Fruit fly (Drosophila melanogaster): ENCODE data around the gene CG43138.

Gene CG43138

DNA sequence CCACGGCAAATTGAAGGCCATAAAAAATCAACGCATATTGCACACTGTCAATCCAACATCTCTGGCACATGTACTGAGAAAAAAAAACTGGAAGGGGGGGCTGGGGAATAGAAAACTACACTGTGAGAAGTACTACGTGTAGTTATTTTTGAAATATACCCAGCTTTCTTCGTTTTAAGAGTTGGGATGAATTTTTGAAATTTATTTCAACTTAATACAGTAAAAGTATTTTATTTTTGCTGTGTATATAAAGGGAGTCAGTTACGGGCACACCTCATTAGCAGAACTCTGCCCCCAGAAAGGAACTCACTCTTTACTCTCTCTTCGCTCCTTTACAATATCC lies 13.3 kb downstream of the CG43138 start:
- no peak for TF ChIP-seq CG17801 (GFP tag; optimal IDR thresholded peaks at IDR 0.05; ENCODE audit: partially characterized antibody)

DNA sequence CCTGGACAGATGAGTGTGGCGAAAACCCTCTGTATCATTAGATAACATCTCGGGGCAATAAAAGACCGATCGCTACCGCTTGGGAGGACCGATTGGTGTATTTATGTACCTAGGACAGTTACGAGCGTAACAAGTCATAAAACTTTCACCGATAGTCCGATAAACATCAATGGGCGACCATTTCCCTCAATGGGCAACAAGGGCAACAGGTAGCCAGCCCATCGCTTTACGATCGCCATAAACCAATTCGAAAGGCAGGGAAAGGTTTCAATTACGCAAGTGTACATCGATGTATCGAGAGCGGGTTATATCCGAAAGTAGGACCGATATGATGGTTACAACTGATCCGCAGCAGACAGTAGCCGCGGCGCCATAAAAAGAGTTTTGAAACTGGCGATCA lies 14.4 kb downstream of the CG43138 start:
- TF ChIP-seq CG17801 (GFP tag; optimal IDR thresholded peaks at IDR 0.05; ENCODE audit: partially characterized antibody), result no peak

DNA sequence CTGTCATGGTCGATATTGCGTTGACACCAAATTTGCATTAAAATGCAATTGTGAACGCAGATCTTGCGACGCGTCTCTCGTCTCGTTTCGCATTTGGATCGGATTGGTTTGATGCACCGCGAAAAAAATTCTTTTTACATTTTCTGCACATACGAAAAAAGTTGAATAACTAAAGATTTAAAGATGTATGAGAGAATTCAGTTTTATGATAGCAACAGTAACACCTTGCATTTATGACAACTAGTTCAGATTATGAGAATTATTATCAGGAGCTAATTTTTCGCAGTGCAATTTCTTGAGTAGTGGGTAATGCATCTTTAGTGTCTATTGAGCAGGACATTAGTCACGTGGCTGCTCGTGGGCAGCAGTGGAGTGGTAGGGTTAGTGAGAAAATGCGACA lies 15.8 kb downstream of the CG43138 start:
- TF ChIP-seq CG17801 (GFP tag; optimal IDR thresholded peaks at IDR 0.05; ENCODE audit: partially characterized antibody), result no peak

DNA sequence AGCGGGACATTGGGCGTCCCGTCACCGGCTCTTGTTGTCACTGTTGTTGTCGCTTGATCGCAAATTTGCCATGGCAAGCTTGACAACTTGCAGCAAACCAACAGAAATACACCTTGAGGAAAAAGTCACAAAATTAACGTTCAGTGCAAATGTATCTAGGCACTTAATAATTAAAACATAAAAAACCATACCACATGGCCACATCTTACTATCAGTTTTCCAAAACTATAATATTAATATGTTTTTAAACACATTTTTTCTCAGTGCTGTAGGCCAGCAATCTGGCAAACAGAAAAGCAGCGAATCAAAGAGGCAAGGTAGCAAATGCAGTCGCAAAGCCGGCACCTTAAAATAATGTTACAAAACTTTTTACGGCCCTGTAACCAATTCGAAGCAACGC lies 18.3 kb downstream of the CG43138 start:
- TF ChIP-seq CG17801 (GFP tag; optimal IDR thresholded peaks at IDR 0.05; ENCODE audit: partially characterized antibody), result no peak

DNA sequence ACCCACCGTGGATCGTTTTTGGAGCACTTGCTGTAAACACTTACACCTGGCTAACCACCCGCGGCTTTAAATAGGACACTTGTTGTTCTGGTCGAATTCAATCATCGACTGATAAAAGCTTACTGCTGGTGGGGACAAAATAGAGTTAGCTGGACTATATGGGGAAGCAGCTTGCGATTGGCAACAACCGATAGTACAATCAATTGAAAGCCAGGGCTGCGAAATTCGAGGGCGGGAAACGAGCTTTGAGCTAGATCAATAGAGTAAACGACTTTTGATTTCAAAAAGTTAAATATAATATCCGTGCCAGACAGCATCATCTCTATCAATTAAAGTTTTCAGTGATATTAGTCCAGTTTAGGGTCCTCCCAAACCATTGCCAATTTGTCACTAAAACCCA lies 19.8 kb downstream of the CG43138 start, which contains the start of gene CG32719:
Gene CG32719, minus strand, starts transcription at position 101 of the 400 bp plus-strand sequence.
- TF ChIP-seq CG17801 (GFP tag; optimal IDR thresholded peaks at IDR 0.05; ENCODE audit: partially characterized antibody), result no peak

DNA sequence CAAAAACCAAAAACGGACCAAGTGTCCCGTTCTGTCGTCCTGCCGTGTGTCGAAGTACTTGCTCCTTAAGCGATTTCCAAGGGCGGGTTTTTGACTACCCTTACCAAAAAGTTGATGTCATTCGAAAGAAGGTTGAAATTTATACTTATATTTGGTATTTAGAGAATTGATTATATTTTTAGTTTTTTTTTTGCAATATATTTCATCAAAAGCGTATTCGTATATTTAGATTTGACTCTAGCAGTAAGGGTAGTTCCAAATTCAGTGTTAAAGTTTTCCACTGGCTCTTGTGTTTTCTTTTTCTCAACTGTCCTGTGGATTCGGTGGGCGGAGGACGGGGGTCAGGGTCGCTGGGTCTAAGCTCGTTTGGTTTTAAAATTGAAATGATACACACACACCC lies 22.6 kb downstream of the CG43138 start:
- TF ChIP-seq CG17801 (GFP tag; optimal IDR thresholded peaks at IDR 0.05; ENCODE audit: partially characterized antibody), result no peak

DNA sequence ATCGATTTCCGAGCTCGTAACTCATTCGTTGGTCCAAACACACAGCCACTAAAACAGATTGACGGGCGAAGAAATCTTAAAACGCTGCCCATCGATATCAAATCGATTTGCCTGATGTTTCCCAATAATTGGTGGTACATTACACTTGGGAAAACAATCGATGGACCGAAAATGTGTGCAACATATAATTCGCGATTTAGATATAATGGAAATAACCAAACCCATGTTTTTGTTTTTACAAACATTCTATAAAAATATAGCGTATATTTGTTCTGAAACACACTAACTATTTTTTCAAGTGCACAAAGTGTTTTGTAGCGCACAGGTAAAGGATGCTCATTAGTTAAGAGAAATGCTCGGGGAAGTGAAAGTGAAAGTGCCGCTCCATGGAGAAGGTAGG lies 24.0 kb downstream of the CG43138 start:
- no peak for TF ChIP-seq CG17801 (GFP tag; optimal IDR thresholded peaks at IDR 0.05; ENCODE audit: partially characterized antibody)

DNA sequence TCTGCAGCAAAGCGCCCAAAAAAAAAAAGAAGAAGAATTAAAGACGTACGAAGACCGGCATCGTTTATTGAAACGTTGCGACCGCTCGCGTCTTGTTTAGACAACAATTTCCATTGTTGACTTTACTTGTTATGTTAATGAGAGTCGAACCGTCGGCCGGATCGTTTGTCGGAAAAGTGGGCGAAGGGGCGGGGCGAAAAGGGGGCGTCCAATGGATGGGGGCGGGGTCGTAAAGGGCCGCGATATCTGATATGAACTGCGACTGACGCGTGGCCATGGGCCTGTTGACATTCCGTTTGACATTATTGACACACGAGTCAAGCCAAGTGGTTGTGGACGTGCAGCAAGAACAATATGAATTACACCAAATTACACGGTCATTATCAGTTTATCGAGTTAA lies 25.3 kb downstream of the CG43138 start:
- no peak for TF ChIP-seq CG17801 (GFP tag; optimal IDR thresholded peaks at IDR 0.05; ENCODE audit: partially characterized antibody)

DNA sequence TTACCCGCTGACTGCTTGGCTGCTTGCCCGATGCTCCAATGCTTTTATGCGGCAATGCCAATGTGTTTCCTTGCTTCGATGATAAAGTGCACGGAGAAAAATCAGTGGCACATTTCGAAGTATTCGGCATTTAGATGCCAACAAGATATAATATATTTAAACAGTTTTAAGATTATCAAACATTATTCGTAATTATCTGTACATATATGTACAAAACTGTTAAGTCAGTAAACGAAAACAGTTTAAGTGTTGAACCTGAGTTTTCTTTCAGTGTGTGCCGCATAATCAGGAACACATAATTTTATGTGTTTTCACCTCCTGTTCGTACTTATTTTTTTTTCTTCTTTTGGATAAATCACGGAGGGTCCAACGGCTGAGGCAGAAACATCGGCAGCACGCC lies 28.2 kb downstream of the CG43138 start:
- TF ChIP-seq CG17801 (GFP tag; optimal IDR thresholded peaks at IDR 0.05; ENCODE audit: partially characterized antibody), result no peak

DNA sequence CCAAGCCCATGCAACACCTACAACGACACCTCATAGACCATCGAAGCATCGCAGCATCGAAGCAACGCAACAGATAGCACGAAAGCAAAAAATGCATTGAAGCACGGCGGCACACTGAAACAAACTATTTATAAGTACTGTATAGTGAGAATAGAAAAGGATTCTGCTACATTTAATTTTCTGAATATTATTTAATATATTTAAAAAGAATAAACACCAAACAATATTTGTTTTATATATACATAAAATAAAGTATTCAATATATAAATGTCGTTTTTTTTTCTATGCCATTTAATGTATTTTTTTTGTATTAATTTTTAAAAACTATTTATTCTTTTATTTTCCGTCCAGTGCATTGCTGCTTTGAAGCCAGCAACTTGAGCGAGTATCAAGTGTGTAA lies 29.5 kb downstream of the CG43138 start:
- TF ChIP-seq CG17801 (GFP tag; optimal IDR thresholded peaks at IDR 0.05; ENCODE audit: partially characterized antibody), result no peak

DNA sequence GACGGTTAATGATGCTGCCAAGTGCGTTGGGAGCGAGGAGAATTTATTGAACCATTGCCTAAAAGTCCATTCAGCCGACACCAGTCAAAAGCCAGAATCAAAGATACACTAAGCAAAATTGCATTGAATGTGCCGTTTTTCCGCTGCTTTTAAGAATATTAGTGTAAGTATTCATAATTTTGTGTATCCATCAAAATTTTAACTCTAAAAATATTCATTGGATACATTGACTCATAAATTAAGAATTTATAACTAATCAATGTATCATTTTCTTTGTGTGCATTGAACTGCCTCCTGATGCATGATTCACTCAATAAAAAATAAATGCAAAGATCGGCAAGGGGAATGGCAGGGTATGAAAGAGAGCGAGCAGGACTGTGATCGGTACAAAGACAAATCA lies 30.5 kb downstream of the CG43138 start:
- no peak for TF ChIP-seq CG17801 (GFP tag; optimal IDR thresholded peaks at IDR 0.05; ENCODE audit: partially characterized antibody)

DNA sequence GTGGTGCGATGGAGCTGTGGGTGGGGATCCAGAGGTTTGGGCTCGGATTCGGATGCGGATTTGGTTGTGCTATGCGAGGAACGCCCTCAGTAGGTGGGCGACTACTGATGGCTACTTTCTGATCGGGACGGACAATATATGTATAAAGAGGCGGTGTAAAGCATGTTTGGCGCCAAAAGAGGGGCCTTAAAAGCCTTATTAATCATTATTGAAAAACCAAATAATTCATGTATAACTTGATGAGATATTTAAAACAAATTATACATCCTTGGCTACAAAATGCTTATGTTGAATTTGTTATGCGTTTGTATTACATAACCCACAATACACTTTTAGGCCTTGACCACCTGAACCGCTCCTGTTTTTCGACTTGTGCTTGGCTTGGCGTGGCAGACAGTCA lies 31.8 kb downstream of the CG43138 start:
- no peak for TF ChIP-seq CG17801 (GFP tag; optimal IDR thresholded peaks at IDR 0.05; ENCODE audit: partially characterized antibody)

DNA sequence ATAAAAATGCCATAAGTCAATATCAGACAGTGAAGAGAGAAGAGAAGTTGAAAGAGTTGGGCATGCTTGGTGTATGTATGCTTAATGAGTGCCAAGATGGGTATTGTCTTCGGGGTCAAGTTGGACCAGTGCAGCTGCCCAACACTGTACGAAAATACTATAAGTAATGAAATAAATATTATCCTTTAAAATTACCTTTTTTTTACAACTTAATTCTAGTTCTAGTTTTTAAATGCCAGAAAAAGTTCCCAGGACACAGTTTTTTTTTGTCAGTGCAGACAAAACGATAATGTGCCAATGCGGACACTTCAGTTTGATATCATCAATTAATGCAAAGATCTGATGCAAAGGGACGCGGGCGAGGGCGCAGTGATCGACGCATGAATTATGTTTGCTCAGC lies 32.6 kb downstream of the CG43138 start:
- no peak for TF ChIP-seq CG17801 (GFP tag; optimal IDR thresholded peaks at IDR 0.05; ENCODE audit: partially characterized antibody)

DNA sequence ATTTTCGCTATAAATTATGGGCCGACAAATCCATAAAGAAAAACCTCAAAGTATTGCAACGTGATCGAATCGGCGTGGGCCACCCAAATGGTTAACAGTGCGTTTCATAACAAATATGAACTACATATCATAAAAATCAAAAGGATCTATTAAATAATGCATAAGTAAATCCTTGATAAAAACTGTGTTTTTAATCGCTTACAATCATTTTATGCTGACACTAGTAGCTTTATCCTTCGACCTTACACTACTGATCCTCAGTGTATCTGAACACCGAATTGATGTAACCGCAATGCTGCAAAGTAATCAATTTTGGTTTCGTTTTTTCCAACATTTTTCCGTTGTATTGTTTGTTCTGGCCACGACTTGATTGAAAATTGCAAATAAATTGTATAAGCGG lies 34.5 kb downstream of the CG43138 start:
- TF ChIP-seq CG17801 (GFP tag; optimal IDR thresholded peaks at IDR 0.05; ENCODE audit: partially characterized antibody), result peak; percentile 67

DNA sequence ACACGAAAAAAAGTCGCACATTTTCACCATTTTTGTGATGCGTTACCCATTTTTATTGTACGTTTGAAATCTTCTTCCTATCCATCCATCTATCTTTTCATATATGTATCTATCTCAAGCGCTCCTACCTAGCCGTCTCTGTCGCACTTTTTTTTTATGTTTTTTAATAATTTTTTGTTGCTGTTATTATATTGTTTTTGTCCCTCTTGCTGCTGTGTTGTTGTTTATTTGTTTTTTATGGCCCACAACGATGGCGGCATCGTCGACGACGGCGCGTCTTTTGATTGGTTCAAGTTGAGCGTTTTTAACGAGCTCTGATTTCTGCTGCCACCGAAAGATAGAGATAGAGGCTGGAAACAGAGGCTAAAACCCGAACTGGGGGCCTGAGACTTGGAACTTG lies 40.2 kb downstream of the CG43138 start:
- TF ChIP-seq CG17801 (GFP tag; optimal IDR thresholded peaks at IDR 0.05; ENCODE audit: partially characterized antibody), result no peak

DNA sequence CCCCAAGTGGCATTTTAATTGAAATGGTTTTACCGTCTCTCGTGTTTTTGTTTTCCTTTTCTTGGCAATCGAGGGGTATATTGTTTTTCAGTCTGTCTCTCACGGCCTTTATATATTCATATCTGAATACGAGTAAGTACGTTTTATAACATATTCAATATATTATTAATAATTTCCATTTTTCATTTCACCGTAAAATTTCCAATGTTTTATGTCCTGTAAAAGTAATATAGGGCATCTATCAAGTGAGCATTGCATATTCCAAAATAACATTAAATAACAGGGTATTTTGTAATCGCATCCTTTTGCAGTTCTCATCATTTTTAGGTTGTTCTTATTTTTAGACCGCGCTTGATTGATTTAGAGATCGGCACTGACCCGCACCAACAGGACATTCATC lies 41.6 kb downstream of the CG43138 start:
- no peak for TF ChIP-seq CG17801 (GFP tag; optimal IDR thresholded peaks at IDR 0.05; ENCODE audit: partially characterized antibody)

DNA sequence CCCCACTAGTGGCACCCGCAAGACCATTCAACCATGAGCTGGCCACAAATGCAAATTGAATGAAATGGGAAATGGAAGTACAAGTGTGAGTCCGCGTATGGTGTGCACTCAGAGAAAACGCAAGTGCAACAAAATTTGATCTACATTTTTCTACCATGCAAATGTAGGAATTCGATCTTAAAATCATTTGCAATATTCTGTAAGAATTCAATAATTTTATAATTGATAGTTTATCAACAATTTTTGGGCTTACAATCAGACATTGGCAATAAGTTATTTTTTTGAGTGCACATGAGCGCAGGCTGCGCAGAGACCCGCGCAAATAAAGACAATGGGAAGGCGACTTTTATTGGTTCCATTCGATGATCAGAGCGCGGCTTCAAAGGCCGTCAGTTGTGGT lies 43.1 kb downstream of the CG43138 start:
- TF ChIP-seq CG17801 (GFP tag; optimal IDR thresholded peaks at IDR 0.05; ENCODE audit: partially characterized antibody), result no peak

DNA sequence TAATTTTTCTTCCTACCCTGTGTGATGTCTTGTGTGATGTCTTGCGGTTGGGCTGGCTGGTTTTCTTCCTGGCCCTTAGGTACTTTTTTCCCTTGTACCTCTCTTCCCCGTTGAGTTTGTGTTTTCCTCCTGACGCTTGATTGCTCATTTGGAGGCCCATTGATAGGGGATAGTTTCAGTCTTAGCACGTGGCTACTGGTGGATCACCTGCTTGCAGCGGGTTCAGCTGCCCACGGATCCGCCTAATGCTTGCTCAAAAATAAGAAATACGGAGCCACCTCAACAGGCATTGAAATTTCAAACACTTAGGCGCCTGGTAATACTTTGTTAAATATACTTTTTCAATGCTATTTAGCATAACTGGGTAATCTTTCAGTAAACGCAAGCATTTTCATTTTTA lies 45.9 kb downstream of the CG43138 start, which contains the start of gene CG11369:
Gene CG11369, plus strand, starts transcription at position 301 of the 400 bp plus-strand sequence.
- TF ChIP-seq CG17801 (GFP tag; optimal IDR thresholded peaks at IDR 0.05; ENCODE audit: partially characterized antibody), result no peak
